Fruit fly (Drosophila melanogaster): Measurements from ENCODE around the gene ppk21.

The ppk21 gene

DNA sequence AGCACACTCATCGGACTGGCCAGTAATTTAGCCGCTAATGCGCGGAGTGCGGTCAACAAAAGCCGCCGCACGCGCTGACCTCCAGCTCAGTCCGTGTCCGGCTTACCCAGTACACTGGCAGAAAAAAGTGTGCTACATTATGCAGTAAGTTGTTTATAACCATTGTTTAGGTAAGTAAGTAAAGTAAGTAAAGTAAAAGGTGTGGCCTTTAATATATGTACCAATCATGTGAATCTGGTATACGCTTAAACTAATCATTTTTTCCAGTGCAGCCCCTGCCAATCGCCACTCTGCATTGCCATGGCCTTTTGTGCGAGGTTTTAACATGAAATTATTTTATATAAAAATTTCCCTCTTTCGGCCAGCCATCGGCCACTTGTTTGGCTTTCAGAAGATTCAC, 46.9 kb downstream of the ppk21 start (continued):
- TF ChIP-seq Bdp1 (GFP tag; optimal IDR thresholded peaks at IDR 0.05), result no peak
- no peak for TF ChIP-seq CG5180 (GFP tag; optimal IDR thresholded peaks at IDR 0.05)
- TF ChIP-seq CG12391 (tag; optimal IDR thresholded peaks at IDR 0.05), result peak; percentile 8
- TF ChIP-seq Nf-YC (tag; optimal IDR thresholded peaks at IDR 0.05), result no peak
- peak in 1 of 2 experiments; percentile 27 for TF ChIP-seq chif (GFP tag; optimal IDR thresholded peaks at IDR 0.05)
- TF ChIP-seq schlank (tag; optimal IDR thresholded peaks at IDR 0.05), result no peak
- no peak for TF ChIP-seq CG6175 (GFP tag; IDR thresholded peaks at IDR 0.05)
- TF ChIP-seq CG6689 (GFP tag; IDR thresholded peaks at IDR 0.05), result 0 out of 2 replicates have a peak, but pooled peaks have one; percentile 5
- TF ChIP-seq Sin3A (optimal IDR thresholded peaks at IDR 0.05), result no peak
- TF ChIP-seq sens-2 (GFP tag; IDR thresholded peaks at IDR 0.05), result 0 out of 2 replicates have a peak, but pooled peaks have one; percentile 14
- TF ChIP-seq ash1 (GFP tag; optimal IDR thresholded peaks at IDR 0.05), result no peak
- no peak for TF ChIP-seq CG7963 (GFP tag; IDR thresholded peaks at IDR 0.05; ENCODE audit: partially characterized antibody)
- TF ChIP-seq p53 (GFP tag; optimal IDR thresholded peaks at IDR 0.05), result no peak
- TF ChIP-seq HHEX (GFP tag; optimal IDR thresholded peaks at IDR 0.05), result no peak
- TF ChIP-seq CG9797 (GFP tag; optimal IDR thresholded peaks at IDR 0.05), result no peak
- TF ChIP-seq hkb (optimal IDR thresholded peaks at IDR 0.05), result no peak
- TF ChIP-seq hkb (GFP tag; IDR thresholded peaks at IDR 0.05), result no peak
- TF ChIP-seq CG6683 (GFP tag; optimal IDR thresholded peaks at IDR 0.05), result no peak
- TF ChIP-seq Camta (GFP tag; optimal IDR thresholded peaks at IDR 0.05), result peak; percentile 2
- no peak for TF ChIP-seq sim (GFP tag; IDR thresholded peaks at IDR 0.05)
- TF ChIP-seq sens (GFP tag), result peak; percentile 81
- no peak for TF ChIP-seq Drgx (GFP tag; IDR thresholded peaks at IDR 0.05)
- TF ChIP-seq az2 (GFP tag; optimal IDR thresholded peaks at IDR 0.05), result peak; percentile 11
- peak in 1 of 3 experiments; percentile 41 for TF ChIP-seq lola (GFP tag; optimal IDR thresholded peaks at IDR 0.05)
- TF ChIP-seq slp2 (GFP tag; optimal IDR thresholded peaks at IDR 0.05), result no peak
- TF ChIP-seq Ptx1 (GFP tag; IDR thresholded peaks at IDR 0.05), result peak; percentile 33; the same call in 1 of the 2 replicates
- TF ChIP-seq peb (GFP tag; IDR thresholded peaks at IDR 0.05), result no peak
- no peak for TF ChIP-seq CG6854 (GFP tag; optimal IDR thresholded peaks at IDR 0.05)
- TF ChIP-seq CG10366 (GFP tag; IDR thresholded peaks at IDR 0.05), result no peak
- 0 out of 2 replicates have a peak, but pooled peaks have one; percentile 13 for TF ChIP-seq H2.0 (GFP tag; IDR thresholded peaks at IDR 0.05)
- TF ChIP-seq sr (GFP tag; IDR thresholded peaks at IDR 0.05), result no peak
- TF ChIP-seq prd (optimal IDR thresholded peaks at IDR 0.05), result no peak
- peak; percentile 55; the same call in 2 of the 3 replicates for TF ChIP-seq prd (GFP tag; IDR thresholded peaks at IDR 0.05)
- peak; percentile 0 for TF ChIP-seq grau (tag; optimal IDR thresholded peaks at IDR 0.05)
- peak; percentile 54; the same call in 2 of the 3 replicates for TF ChIP-seq zfh1 (GFP tag; IDR thresholded peaks at IDR 0.05)
- TF ChIP-seq Side (GFP tag; optimal IDR thresholded peaks at IDR 0.05), result no peak
- TF ChIP-seq CG11085 (GFP tag; IDR thresholded peaks at IDR 0.05), result no peak
- TF ChIP-seq Optix (GFP tag; IDR thresholded peaks at IDR 0.05), result peak; percentile 46; the same call in 1 of the 3 replicates
- peak; percentile 11 for TF ChIP-seq CG10979 (tag; optimal IDR thresholded peaks at IDR 0.05)
- no peak for TF ChIP-seq CG18011 (GFP tag; optimal IDR thresholded peaks at IDR 0.05)
- TF ChIP-seq dysf (GFP tag; IDR thresholded peaks at IDR 0.05), result 0 out of 3 replicates have a peak, but pooled peaks have one; percentile 41
- peak; percentile 6 for TF ChIP-seq chn (GFP tag; optimal IDR thresholded peaks at IDR 0.05)
- peak; percentile 14 for TF ChIP-seq CG2712 (tag; optimal IDR thresholded peaks at IDR 0.05)
- TF ChIP-seq ato (GFP tag; IDR thresholded peaks at IDR 0.05; ENCODE audit: partially characterized antibody), result no peak
- TF ChIP-seq bsh (GFP tag; optimal IDR thresholded peaks at IDR 0.05), result peak in 1 of 2 experiments; percentile 40
- TF ChIP-seq ara (GFP tag; IDR thresholded peaks at IDR 0.05), result no peak
- TF ChIP-seq pfk (GFP tag; optimal IDR thresholded peaks at IDR 0.05), result no peak
- TF ChIP-seq zen2 (GFP tag; IDR thresholded peaks at IDR 0.05; ENCODE audit: partially characterized antibody), result no peak
- TF ChIP-seq ATbp (GFP tag; optimal IDR thresholded peaks at IDR 0.05), result no peak
- TF ChIP-seq gem (tag; optimal IDR thresholded peaks at IDR 0.05), result peak; percentile 35
- TF ChIP-seq Oli (tag; optimal IDR thresholded peaks at IDR 0.05), result peak; percentile 18

All from whole organism, embryonic.